Fruit fly (Drosophila melanogaster): ENCODE data around the gene Gcat.

DNA sequence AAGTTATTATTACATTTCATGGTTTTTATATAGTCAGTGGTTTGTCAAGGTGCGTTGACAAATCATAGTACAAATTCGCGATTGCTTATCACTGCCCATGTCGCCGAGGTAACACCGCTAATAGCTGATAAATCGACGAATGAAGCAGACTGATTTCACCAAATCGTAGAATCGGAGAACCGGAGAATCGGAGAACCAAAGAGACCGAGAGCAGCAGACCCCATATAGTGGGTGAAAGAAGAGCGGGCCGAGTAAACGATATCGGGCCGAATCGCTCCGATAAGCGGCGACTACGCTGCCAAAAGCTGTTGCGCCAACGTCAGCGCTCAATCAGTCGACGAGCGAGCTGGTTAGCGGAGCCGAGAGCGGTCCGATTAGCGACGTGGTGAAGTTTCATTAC lies 23.9 kb downstream of the Gcat start, which contains the start of gene CG14131:
- no peak for TF ChIP-seq usp (GFP tag; optimal IDR thresholded peaks at IDR 0.05)
- no peak for TF ChIP-seq Hr83 (GFP tag; optimal IDR thresholded peaks at IDR 0.05; ENCODE audit: poor library complexity, severe bottlenecking)
- no peak for TF ChIP-seq Abd-B (GFP tag; optimal IDR thresholded peaks at IDR 0.05)
- TF ChIP-seq rgr (GFP tag; optimal IDR thresholded peaks at IDR 0.05): no peak
- no peak for TF ChIP-seq CG9705 (GFP tag; optimal IDR thresholded peaks at IDR 0.05)
- TF ChIP-seq pan (optimal IDR thresholded peaks at IDR 0.05): no peak
- TF ChIP-seq OdsH (GFP tag; optimal IDR thresholded peaks at IDR 0.05): no peak
- TF ChIP-seq HLH106 (tag; optimal IDR thresholded peaks at IDR 0.05): no peak
- peak; percentile 33 for TF ChIP-seq br (GFP tag; optimal IDR thresholded peaks at IDR 0.05)
- TF ChIP-seq h (GFP tag; optimal IDR thresholded peaks at IDR 0.05): peak; percentile 34

Measured in whole organism, wandering third instar larva.